Worm (Caenorhabditis elegans): Measurements from ENCODE around the gene nspb-1.

ce11 chrIV:6613296-6613695 lies 22.4 kb upstream of the nspb-1 start, which contains the start of gene drh-1:
- TF ChIP-seq flt-1 (GFP tag; IDR thresholded peaks at IDR 0.05) (no peak), pes-1 (GFP tag; IDR thresholded peaks at IDR 0.05) (no peak), tbx-11 (GFP tag; IDR thresholded peaks at IDR 0.05) (no peak), aly-1 (tag; optimal IDR thresholded peaks at IDR 0.05) (no peak), tra-4 (tag; optimal IDR thresholded peaks at IDR 0.05) (no peak), ama-1 (optimal IDR thresholded peaks at IDR 0.05) (no peak), ceh-36 (tag; optimal IDR thresholded peaks at IDR 0.05) (no peak), sea-1 (GFP tag; conservative IDR thresholded peaks at IDR 0.05) (no peak), ceh-13 (GFP tag; optimal IDR thresholded peaks at IDR 0.05) (no peak), B0310.2 (tag; optimal IDR thresholded peaks at IDR 0.05) (no peak), tbx-37 (GFP tag; conservative IDR thresholded peaks at IDR 0.05) (no peak), hmbx-1 (tag; optimal IDR thresholded peaks at IDR 0.05) (no peak), hnd-1 (tag; optimal IDR thresholded peaks at IDR 0.05) (no peak), F13C5.2 (tag; optimal IDR thresholded peaks at IDR 0.05) (no peak)

Measured in whole organism, early embryonic.